Worm (Caenorhabditis elegans) whole organism, young adult: ENCODE measurements around the gene ZC190.2.
"Not testable (repeated sequence)": the region's sequence is repeated elsewhere in the genome, so short reads cannot be mapped to it uniquely, and the experiment has no call there.

Experiments used
- B0019.2 ChIP-seq: fragments of 200-800 bp; sonication (Bioruptor generic); conservative IDR thresholded peaks from 2 replicates; pipeline ENCODE4 v1.3.6; 2022; ENCODE audit warnings: missing genetic modification reagents, missing genetic modification characterization, missing compliant biosample characterization
- F22D6.2 ChIP-seq: sonication (generic microtip); optimal IDR thresholded peaks from 2 replicates; lab custom pipeline; 2016; ENCODE audit warnings: mild to moderate bottlenecking, missing genetic modification characterization, missing compliant biosample characterization
- F39B2.1 ChIP-seq: fragments of 200-800 bp; sonication (Bioruptor generic); IDR thresholded peaks from 2 replicates; pipeline ENCODE4 v1.3.6; 2022; ENCODE audit warnings: missing genetic modification reagents, missing genetic modification characterization, missing compliant biosample characterization
- F52B5.7 ChIP-seq: sonication (generic microtip); optimal IDR thresholded peaks from 2 replicates; lab custom pipeline; 2016; ENCODE audit warnings: mild to moderate bottlenecking, missing genetic modification characterization, missing compliant biosample characterization
- F57A8.1 ChIP-seq: fragments of 200-800 bp; sonication (Bioruptor generic); optimal IDR thresholded peaks from 2 replicates; lab custom pipeline; 2018; ENCODE audit warnings: mild to moderate bottlenecking, missing genetic modification characterization, moderate library complexity, missing compliant biosample characterization
- T07F8.4 ChIP-seq: sonication (generic microtip); optimal IDR thresholded peaks from 2 replicates; lab custom pipeline; 2016; ENCODE audit warnings: mild to moderate bottlenecking, missing genetic modification characterization, moderate library complexity, missing compliant biosample characterization
- T26A5.8 ChIP-seq: sonication (generic microtip); optimal IDR thresholded peaks from 2 replicates; lab custom pipeline; 2016; ENCODE audit warnings: missing genetic modification characterization, missing compliant biosample characterization
- Y53F4B.3 ChIP-seq: fragments of 200-800 bp; sonication (Bioruptor generic); IDR thresholded peaks from 2 replicates; pipeline ENCODE4 v1.3.6; 2022; ENCODE audit warnings: missing genetic modification reagents, missing genetic modification characterization, missing compliant biosample characterization
- Y53G8AR.9 ChIP-seq: fragments of 200-800 bp; sonication (Bioruptor generic); conservative IDR thresholded peaks from 2 replicates; pipeline ENCODE4 v1.3.6; 2022; ENCODE audit warnings: missing genetic modification reagents, missing genetic modification characterization, missing compliant biosample characterization
- athp-1 ChIP-seq: sonication (generic microtip); optimal IDR thresholded peaks from 2 replicates; lab custom pipeline; 2017; ENCODE audit warnings: mild to moderate bottlenecking, missing genetic modification characterization, missing compliant biosample characterization
- cebp-1 ChIP-seq, 2 experiments: fragments of 200-800 bp in 1 of 2; sonication (Bioruptor generic) in 1 of 2; sonication (generic microtip) in 1 of 2; IDR thresholded peaks in 1 of 2; optimal IDR thresholded peaks in 1 of 2; 2 replicates each; pipeline versions ENCODE4 v1.3.6 to Lab custom; 2017 to 2022; ENCODE audit warnings: missing compliant biosample characterization in 2 of 2, missing genetic modification characterization in 2 of 2, mild to moderate bottlenecking in 1 of 2, missing genetic modification reagents in 1 of 2, moderate library complexity in 1 of 2
- ceh-27 ChIP-seq: fragments of 200-800 bp; sonication (Bioruptor generic); optimal IDR thresholded peaks from 2 replicates; lab custom pipeline; 2018; ENCODE audit warnings: mild to moderate bottlenecking, missing genetic modification characterization, moderate library complexity, missing compliant biosample characterization
- dpl-1 ChIP-seq: fragments of 150-350 bp; optimal IDR thresholded peaks from 2 replicates; lab custom pipeline; 2014; ENCODE audit warnings: missing biosample characterization, missing genetic modification reagents, missing genetic modification characterization
- ekl-4 ChIP-seq: fragments of 200-800 bp; sonication (Bioruptor generic); IDR thresholded peaks from 2 replicates; pipeline ENCODE4 v1.3.6; 2022; ENCODE audit warnings: missing genetic modification reagents, missing genetic modification characterization, missing compliant biosample characterization
- gei-17 ChIP-seq: fragments of 200-800 bp; sonication (Bioruptor generic); optimal IDR thresholded peaks from 2 replicates; lab custom pipeline; 2018; ENCODE audit warnings: mild to moderate bottlenecking, missing genetic modification characterization, missing compliant biosample characterization
- him-1 ChIP-seq: sonication (generic microtip); optimal IDR thresholded peaks from 2 replicates; lab custom pipeline; 2016; ENCODE audit warnings: missing genotype, missing genetic modification reagents, missing genetic modification characterization, missing compliant biosample characterization
- let-526 ChIP-seq: fragments of 200-800 bp; sonication (Bioruptor generic); IDR thresholded peaks from 2 replicates; pipeline ENCODE4 v1.3.6; 2022; ENCODE audit warnings: missing genetic modification reagents, missing genetic modification characterization, missing compliant biosample characterization
- let-607 ChIP-seq, 2 experiments: fragments of 200-800 bp in 1 of 2; sonication (Bioruptor generic) in 1 of 2; sonication (generic microtip) in 1 of 2; optimal IDR thresholded peaks; 2 replicates each; lab custom pipeline; 2016 to 2018; ENCODE audit warnings: mild to moderate bottlenecking in 2 of 2, missing compliant biosample characterization in 2 of 2, missing genetic modification characterization in 2 of 2, moderate library complexity in 2 of 2, missing genotype in 1 of 2
- lin-26 ChIP-seq: fragments of 200-800 bp; sonication (Bioruptor generic); IDR thresholded peaks from 2 replicates; pipeline ENCODE4 v1.3.6; 2022; ENCODE audit warnings: missing genetic modification reagents, missing genetic modification characterization, missing compliant biosample characterization
- mel-28 ChIP-seq: sonication (generic microtip); optimal IDR thresholded peaks from 2 replicates; lab custom pipeline; 2016; ENCODE audit warnings: borderline replicate concordance, mild to moderate bottlenecking, missing genetic modification characterization, missing compliant biosample characterization
- mxl-1 ChIP-seq: sonication (generic microtip); optimal IDR thresholded peaks from 2 replicates; lab custom pipeline; 2016; ENCODE audit warnings: missing genetic modification characterization, missing compliant biosample characterization
- nhr-80 ChIP-seq: sonication (generic microtip); optimal IDR thresholded peaks from 2 replicates; lab custom pipeline; 2016; ENCODE audit warnings: missing genetic modification characterization, missing compliant biosample characterization
- nhr-90 ChIP-seq: sonication (generic microtip); optimal IDR thresholded peaks from 2 replicates; lab custom pipeline; 2016; ENCODE audit warnings: missing genotype, mild to moderate bottlenecking, missing genetic modification characterization, missing compliant biosample characterization
- pbrm-1 ChIP-seq: fragments of 200-800 bp; sonication (Bioruptor generic); IDR thresholded peaks from 2 replicates; pipeline ENCODE4 v1.3.6; 2022; ENCODE audit warnings: missing genetic modification reagents, missing genetic modification characterization, missing compliant biosample characterization
- rcor-1 ChIP-seq: fragments of 200-800 bp; sonication (Bioruptor generic); IDR thresholded peaks from 2 replicates; pipeline ENCODE4 v1.3.6; 2022; ENCODE audit warnings: missing genetic modification reagents, missing genetic modification characterization, missing compliant biosample characterization
- snpc-1.1 ChIP-seq: sonication (generic microtip); optimal IDR thresholded peaks from 2 replicates; lab custom pipeline; 2017; ENCODE audit warnings: missing genetic modification characterization, mild to moderate bottlenecking, missing compliant biosample characterization, antibody characterized with exemption, moderate library complexity, missing genotype, missing genetic modification reagents; ENCODE audit not compliant: insufficient read depth
- snpc-1.3 ChIP-seq: sonication (generic microtip); optimal IDR thresholded peaks from 2 replicates; lab custom pipeline; 2017; ENCODE audit warnings: missing genetic modification characterization, mild to moderate bottlenecking, missing compliant biosample characterization, antibody characterized with exemption, moderate library complexity, missing genotype, missing genetic modification reagents; ENCODE audit not compliant: insufficient read depth
- somi-1 ChIP-seq: fragments of 200-800 bp; sonication (Bioruptor generic); optimal IDR thresholded peaks from 2 replicates; lab custom pipeline; 2018; ENCODE audit warnings: mild to moderate bottlenecking, missing genetic modification characterization, missing compliant biosample characterization
- sptf-2 ChIP-seq: fragments of 200-800 bp; sonication (Bioruptor generic); optimal IDR thresholded peaks from 2 replicates; lab custom pipeline; 2018; ENCODE audit warnings: mild to moderate bottlenecking, missing genetic modification characterization, missing compliant biosample characterization
- unc-62 ChIP-seq: fragments of 150-350 bp; optimal IDR thresholded peaks from 2 replicates; lab custom pipeline; 2014; ENCODE audit warnings: missing biosample characterization, missing genetic modification reagents, missing genetic modification characterization

ZC190.2 gene

ce11 chrV:8722160-8722559 is 41.0 kb downstream of the ZC190.2 start, which contains the start of gene ZC196.8:
TSS of gene ZC196.8 (minus strand) at chrV:8722260.
- not testable (repeated sequence) for TF ChIP-seq cebp-1 (GFP tag; IDR thresholded peaks at IDR 0.05; lab: Robert Waterston, UW); cebp-1 (tag; optimal IDR thresholded peaks at IDR 0.05; lab: Kevin White, UChicago); B0019.2 (GFP tag; lab: Robert Waterston, UW); rcor-1

- TF ChIP-seq T26A5.8 (tag; lab: Kevin White, UChicago); let-526 (GFP tag; lab: Robert Waterston, UW); pbrm-1 (GFP tag; lab: Robert Waterston, UW): not testable (repeated sequence)
Measured at ce11 chrV:8726228-8726627, 45.1 kb downstream of the ZC190.2 start, which contains the start of gene droe-8. TSS of gene droe-8 (plus strand) at chrV:8726528.

- TF ChIP-seq snpc-1.1 (tag; lab: Kevin White, UChicago): no peak
- TF ChIP-seq athp-1 (tag; lab: Kevin White, UChicago): no peak
- no peak for TF ChIP-seq nhr-80 (tag; lab: Kevin White, UChicago)
- no peak for TF ChIP-seq F57A8.1 (GFP tag; lab: Kevin White, UChicago)
- no peak for TF ChIP-seq Y53F4B.3 (GFP tag; lab: Robert Waterston, UW)
- no peak for TF ChIP-seq gei-17
- TF ChIP-seq unc-62: no peak
- no peak for TF ChIP-seq somi-1 (GFP tag; lab: Kevin White, UChicago)
- TF ChIP-seq ceh-27 (GFP tag; lab: Kevin White, UChicago): no peak
- no peak for TF ChIP-seq snpc-1.3 (tag; lab: Kevin White, UChicago)
- TF ChIP-seq lin-26: no peak
- no peak for TF ChIP-seq dpl-1
Measured at ce11 chrV:8727077-8727476, 45.9 kb downstream of the ZC190.2 start, which contains the start of gene ZC196.9. TSS of gene ZC196.9 (minus strand) at chrV:8727177.

- TF ChIP-seq F39B2.1: no peak
- no peak for TF ChIP-seq ekl-4 (GFP tag; lab: Robert Waterston, UW)
- no peak for TF ChIP-seq let-607 (tag; optimal IDR thresholded peaks at IDR 0.05; lab: Kevin White, UChicago)
- TF ChIP-seq T07F8.4 (tag; lab: Kevin White, UChicago): no peak
- no peak for TF ChIP-seq F22D6.2 (tag; lab: Kevin White, UChicago)
- no peak for TF ChIP-seq Y53G8AR.9 (GFP tag; lab: Robert Waterston, UW)
- TF ChIP-seq mel-28 (tag; lab: Kevin White, UChicago): no peak
- TF ChIP-seq him-1 (tag; lab: Kevin White, UChicago): no peak
Measured at ce11 chrV:8729100-8729499, 48.0 kb downstream of the ZC190.2 start, which contains the start of gene ZC196.5. TSS of gene ZC196.5 (plus strand) at chrV:8729400.

- TF ChIP-seq F52B5.7 (tag; lab: Kevin White, UChicago) (no peak), nhr-80 (tag; lab: Kevin White, UChicago) (peak; percentile 38), sptf-2 (no peak), nhr-90 (no peak), mxl-1 (tag; lab: Kevin White, UChicago) (no peak)
Measured at ce11 chrV:8730991-8731390, 49.8 kb downstream of the ZC190.2 start.
